Fruit fly (Drosophila melanogaster): ENCODE data around the gene CG31815.

- no peak for TF ChIP-seq OdsH (GFP tag; optimal IDR thresholded peaks at IDR 0.05)
- TF ChIP-seq pdm3 (GFP tag; optimal IDR thresholded peaks at IDR 0.05): no peak
- no peak for TF ChIP-seq topi (GFP tag; optimal IDR thresholded peaks at IDR 0.05)
- TF ChIP-seq CG11762 (GFP tag; optimal IDR thresholded peaks at IDR 0.05; ENCODE audit: insufficient read depth): no peak
- TF ChIP-seq CG34406 (GFP tag; optimal IDR thresholded peaks at IDR 0.05): no peak
- no peak for TF ChIP-seq CG8319 (GFP tag; optimal IDR thresholded peaks at IDR 0.05)
- no peak for TF ChIP-seq CG6163 (GFP tag; IDR thresholded peaks at IDR 0.05)
- no peak for TF ChIP-seq CG10669 (GFP tag; optimal IDR thresholded peaks at IDR 0.05)
- no peak for TF ChIP-seq Sox102F (GFP tag; optimal IDR thresholded peaks at IDR 0.05)
- no peak for TF ChIP-seq CG6854 (GFP tag; optimal IDR thresholded peaks at IDR 0.05)
These were observed 47.9 kb downstream of the CG31815 start for dm6 chr2L:16653541-16653940.
